Worm (Caenorhabditis elegans) whole organism, L1 larva: Measurements from ENCODE around the gene ZK1248.4.

Experiments
- C34B4.2 ChIP-seq: sonication (generic microtip); optimal IDR thresholded peaks from 2 replicates; lab custom pipeline; 2017; ENCODE audit warnings: mild to moderate bottlenecking, missing genetic modification characterization, missing compliant biosample characterization
- Y116A8C.19 ChIP-seq: sonication (generic microtip); optimal IDR thresholded peaks from 2 replicates; lab custom pipeline; 2016; ENCODE audit warnings: missing compliant biosample characterization, missing genetic modification characterization, borderline replicate concordance
- blmp-1 ChIP-seq: fragments of 150-350 bp; optimal IDR thresholded peaks from 2 replicates; lab custom pipeline; 2014; ENCODE audit warnings: missing biosample characterization, missing genetic modification characterization
- ceh-8 ChIP-seq: fragments of 200-800 bp; sonication (Bioruptor generic); optimal IDR thresholded peaks from 2 replicates; lab custom pipeline; 2018; ENCODE audit warnings: mild to moderate bottlenecking, missing genetic modification characterization, moderate library complexity, missing compliant biosample characterization
- dsc-1 ChIP-seq: sonication (generic microtip); optimal IDR thresholded peaks from 2 replicates; lab custom pipeline; 2016; ENCODE audit warnings: mild to moderate bottlenecking, missing genetic modification characterization, missing compliant biosample characterization
- efl-1 ChIP-seq, 4 experiments: fragments of 150-350 bp; optimal IDR thresholded peaks in 3 of 4; peaks in 1 of 4; 1 replicate in 1 of 4; 2 replicates in 3 of 4; lab custom pipeline; 2014; ENCODE audit warnings: missing biosample characterization in 2 of 4, missing genetic modification characterization in 2 of 4, missing genetic modification reagents in 2 of 4
- elt-2 ChIP-seq: sonication (generic microtip); optimal IDR thresholded peaks from 2 replicates; lab custom pipeline; 2016; ENCODE audit warnings: missing genetic modification characterization, mild to moderate bottlenecking, inconsistent platforms, missing compliant biosample characterization, missing genetic modification reagents
- elt-3 ChIP-seq, 6 experiments: fragments of 150-350 bp in 1 of 6; sonication (generic microtip); optimal IDR thresholded peaks; 2 replicates each; lab custom pipeline; 2017 to 2018; ENCODE audit warnings: missing biosample characterization in 6 of 6, missing genetic modification characterization in 6 of 6, inconsistent platforms in 1 of 6
- ets-5 ChIP-seq: fragments of 200-800 bp; sonication (Bioruptor generic); IDR thresholded peaks from 2 replicates; pipeline ENCODE4 v1.3.6; 2022; ENCODE audit warnings: missing genetic modification characterization, missing compliant biosample characterization
- fkh-4 ChIP-seq: sonication (generic microtip); optimal IDR thresholded peaks from 2 replicates; lab custom pipeline; 2016; ENCODE audit warnings: missing compliant biosample characterization, missing genetic modification characterization, borderline replicate concordance
- fos-1 ChIP-seq: fragments of 150-350 bp; optimal IDR thresholded peaks from 2 replicates; lab custom pipeline; 2014; ENCODE audit warnings: missing biosample characterization, missing genetic modification characterization
- grh-1 ChIP-seq: fragments of 200-800 bp; sonication (Bioruptor generic); IDR thresholded peaks from 2 replicates; pipeline ENCODE4 v1.3.6; 2022; ENCODE audit warnings: missing genetic modification reagents, missing genetic modification characterization, missing compliant biosample characterization
- hlh-17 ChIP-seq: fragments of 200-800 bp; sonication (Bioruptor generic); optimal IDR thresholded peaks from 2 replicates; lab custom pipeline; 2018; ENCODE audit warnings: missing genetic modification characterization, mild to moderate bottlenecking, missing compliant biosample characterization, moderate library complexity, borderline replicate concordance
- hpl-2 ChIP-seq: fragments of 150-350 bp; optimal IDR thresholded peaks from 2 replicates; lab custom pipeline; 2014; ENCODE audit warnings: missing biosample characterization, missing genetic modification reagents, missing genetic modification characterization
- irx-1 ChIP-seq: sonication (generic microtip); optimal IDR thresholded peaks from 2 replicates; lab custom pipeline; 2016; ENCODE audit warnings: missing genetic modification characterization, missing compliant biosample characterization
- lin-13 ChIP-seq: fragments of 150-350 bp; optimal IDR thresholded peaks from 2 replicates; lab custom pipeline; 2014; ENCODE audit warnings: missing biosample characterization, missing genetic modification reagents, missing genetic modification characterization
- lin-14 ChIP-seq: fragments of 200-800 bp; sonication (Bioruptor generic); optimal IDR thresholded peaks from 2 replicates; lab custom pipeline; 2018; ENCODE audit warnings: mild to moderate bottlenecking, missing genetic modification characterization, moderate library complexity, missing compliant biosample characterization
- mef-2 ChIP-seq: fragments of 150-350 bp; optimal IDR thresholded peaks from 2 replicates; lab custom pipeline; 2014; ENCODE audit warnings: missing biosample characterization, missing genetic modification characterization
- mep-1 ChIP-seq: fragments of 150-350 bp; optimal IDR thresholded peaks from 2 replicates; lab custom pipeline; 2014; ENCODE audit warnings: missing biosample characterization, missing genetic modification characterization
- nhr-12 ChIP-seq: sonication (generic microtip); optimal IDR thresholded peaks from 2 replicates; lab custom pipeline; 2017; ENCODE audit warnings: missing biosample characterization, missing genetic modification characterization
- nhr-20 ChIP-seq: sonication (generic microtip); optimal IDR thresholded peaks from 2 replicates; lab custom pipeline; 2016; ENCODE audit warnings: mild to moderate bottlenecking, missing genetic modification characterization, missing compliant biosample characterization
- nhr-28 ChIP-seq: fragments of 150-350 bp; optimal IDR thresholded peaks from 2 replicates; lab custom pipeline; 2014; ENCODE audit warnings: missing biosample characterization, missing genetic modification characterization
- nhr-71 ChIP-seq: sonication (generic microtip); optimal IDR thresholded peaks from 2 replicates; lab custom pipeline; 2016; ENCODE audit warnings: mild to moderate bottlenecking, missing genetic modification characterization, moderate library complexity, missing compliant biosample characterization
- nhr-84 ChIP-seq: sonication (generic microtip); optimal IDR thresholded peaks from 2 replicates; lab custom pipeline; 2017; ENCODE audit warnings: missing biosample characterization, missing genetic modification characterization
- nhr-85 ChIP-seq: sonication (generic microtip); peaks from one replicate; lab custom pipeline; 2016; ENCODE audit warnings: missing genetic modification characterization, inconsistent platforms, missing compliant biosample characterization
- nhr-90 ChIP-seq: sonication (generic microtip); optimal IDR thresholded peaks from 2 replicates; lab custom pipeline; 2016; ENCODE audit warnings: mild to moderate bottlenecking, missing genetic modification characterization, missing compliant biosample characterization; ENCODE audit not compliant: poor library complexity
- pax-3 ChIP-seq: fragments of 200-800 bp; sonication (Bioruptor generic); optimal IDR thresholded peaks from 2 replicates; lab custom pipeline; 2018; ENCODE audit warnings: mild to moderate bottlenecking, missing genetic modification characterization, moderate library complexity, missing compliant biosample characterization
- skn-1 ChIP-seq: fragments of 150-350 bp; optimal IDR thresholded peaks from 2 replicates; lab custom pipeline; 2014; ENCODE audit warnings: missing biosample characterization, missing genetic modification characterization
- snpc-4 ChIP-seq: fragments of 150-350 bp; optimal IDR thresholded peaks from 2 replicates; lab custom pipeline; 2014; ENCODE audit warnings: missing biosample characterization, missing genetic modification characterization
- tlp-1 ChIP-seq: fragments of 150-350 bp; optimal IDR thresholded peaks from 2 replicates; lab custom pipeline; 2014; ENCODE audit warnings: missing biosample characterization, missing genetic modification characterization
- unc-62 ChIP-seq: fragments of 150-350 bp; optimal IDR thresholded peaks from 2 replicates; lab custom pipeline; 2014; ENCODE audit warnings: missing biosample characterization, missing genetic modification reagents, missing genetic modification characterization
- vab-15 ChIP-seq: sonication (generic microtip); optimal IDR thresholded peaks from 2 replicates; lab custom pipeline; 2017; ENCODE audit warnings: missing genotype, mild to moderate bottlenecking, missing genetic modification characterization, missing compliant biosample characterization
- xbp-1 ChIP-seq: sonication (generic microtip); optimal IDR thresholded peaks from 2 replicates; lab custom pipeline; 2016; ENCODE audit warnings: missing genetic modification characterization, missing compliant biosample characterization
- zip-4 ChIP-seq: fragments of 200-800 bp; sonication (Bioruptor generic); optimal IDR thresholded peaks from 2 replicates; lab custom pipeline; 2018; ENCODE audit warnings: mild to moderate bottlenecking, missing genetic modification characterization, moderate library complexity, missing compliant biosample characterization
- ztf-11 ChIP-seq, 2 experiments: sonication (generic microtip); optimal IDR thresholded peaks; 2 replicates each; lab custom pipeline; 2016 to 2017; ENCODE audit warnings: missing genetic modification characterization in 2 of 2, missing biosample characterization in 1 of 2, missing compliant biosample characterization in 1 of 2
- ztf-4 ChIP-seq: fragments of 150-350 bp; optimal IDR thresholded peaks from 2 replicates; lab custom pipeline; 2014; ENCODE audit warnings: missing biosample characterization, missing genetic modification characterization

ZK1248.4 gene

DNA sequence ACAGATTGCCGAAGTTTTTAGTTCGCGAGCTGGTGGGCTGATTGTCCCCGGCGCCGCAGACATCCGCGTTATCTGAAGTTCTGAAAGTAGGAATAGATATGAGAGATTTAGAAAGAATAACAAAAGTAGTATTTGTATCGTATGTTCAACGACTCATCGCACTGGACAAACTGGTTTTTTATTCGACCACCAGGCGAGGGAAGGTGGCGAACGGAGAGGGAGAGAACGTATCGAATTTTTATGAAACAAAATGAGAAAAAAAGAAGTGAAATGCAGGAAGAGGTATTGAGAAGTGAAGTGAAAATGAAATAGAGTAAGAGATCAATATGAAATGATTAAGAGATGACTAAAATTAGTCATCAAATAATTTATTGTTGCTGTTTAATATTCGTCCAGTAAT, 9.0 kb downstream of the ZK1248.4 start, which contains the start of gene tbc-2:
TSS of gene tbc-2 (minus strand) at position 80 of the 400 bp plus-strand sequence.
- TF ChIP-seq blmp-1 (tag; lab: Kevin White, UChicago) (peak; percentile 74), C34B4.2 (tag; lab: Kevin White, UChicago) (no peak), lin-14 (peak; percentile 51), elt-3 (tag; optimal IDR thresholded peaks at IDR 0.05; lab: Kevin White, UChicago) (peak in 1 of 6 experiments; percentile 36), nhr-90 (tag; lab: Kevin White, UChicago) (no peak), zip-4 (GFP tag; lab: Kevin White, UChicago) (no peak), Y116A8C.19 (no peak), xbp-1 (no peak), mep-1 (tag; lab: Kevin White, UChicago) (no peak), hlh-17 (GFP tag; lab: Kevin White, UChicago) (no peak), grh-1 (GFP tag; lab: Robert Waterston, UW) (peak; percentile 30; the same call in 1 of the 2 replicates), nhr-28 (tag; lab: Kevin White, UChicago) (no peak), ztf-11 (tag; optimal IDR thresholded peaks at IDR 0.05; lab: Kevin White, UChicago) (no peak), nhr-85 (tag; lab: Kevin White, UChicago) (no peak)

DNA sequence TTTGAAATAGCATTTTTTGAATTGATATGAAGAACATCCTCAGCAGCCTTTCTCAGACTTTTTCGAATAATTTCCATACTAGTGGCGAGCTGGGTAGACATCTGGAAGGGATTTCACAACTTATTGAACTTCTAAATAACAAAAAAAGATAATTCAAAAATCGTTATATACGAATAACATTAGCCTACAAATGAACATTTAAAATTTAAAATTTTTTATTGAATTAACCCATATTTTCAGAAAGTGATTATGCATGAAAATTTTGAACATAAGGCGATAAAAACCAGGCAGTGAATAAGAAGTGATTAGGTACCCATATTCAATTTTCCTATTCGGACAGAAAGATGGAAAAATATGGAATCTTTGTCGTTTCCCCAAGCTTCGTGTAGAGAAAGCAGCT, 10.1 kb downstream of the ZK1248.4 start, which contains the start of gene ZK1248.11:
TSS of gene ZK1248.11 (minus strand) at position 101 of the 400 bp plus-strand sequence.
- TF ChIP-seq fos-1 (tag; lab: Kevin White, UChicago), result no peak
- TF ChIP-seq nhr-12, result no peak
- TF ChIP-seq vab-15, result no peak
- no peak for TF ChIP-seq Y116A8C.19
- TF ChIP-seq nhr-28 (tag; lab: Kevin White, UChicago), result no peak
- TF ChIP-seq nhr-20, result no peak
- TF ChIP-seq ceh-8 (GFP tag; lab: Kevin White, UChicago), result no peak
- TF ChIP-seq efl-1 (optimal IDR thresholded peaks at IDR 0.05; lab: Kevin White, UChicago), result no peak
- TF ChIP-seq efl-1 (GFP tag; optimal IDR thresholded peaks at IDR 0.05 in 1 of 2; lab: Kevin White, UChicago), result no peak
- TF ChIP-seq skn-1 (tag; lab: Kevin White, UChicago), result no peak
- TF ChIP-seq unc-62 (GFP tag; lab: Kevin White, UChicago), result no peak

DNA sequence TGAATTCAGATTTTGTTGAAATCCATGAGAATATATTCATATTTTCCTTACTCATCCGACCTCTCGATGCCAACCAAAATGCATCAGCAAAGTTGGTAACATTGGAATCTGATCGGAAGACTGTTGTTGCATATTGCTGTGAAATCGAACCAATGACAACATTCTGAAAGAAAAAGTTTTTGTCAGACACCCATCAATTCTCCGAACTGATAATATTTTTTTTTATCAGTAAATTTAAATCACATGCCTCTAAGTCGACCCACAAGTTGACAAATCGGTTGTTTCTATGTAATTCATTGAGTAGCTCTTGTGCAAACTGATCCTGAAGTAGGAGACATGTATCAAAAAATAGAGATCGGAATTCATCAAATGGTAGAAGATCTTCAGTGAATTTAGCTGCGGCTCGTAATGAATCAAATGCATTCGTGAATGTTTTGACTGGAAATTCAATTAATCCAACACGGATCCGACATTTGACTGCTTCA, 11.6 kb downstream of the ZK1248.4 start, which contains the start of gene col-74:
TSS of gene col-74 (plus strand) at position 435 of the 485 bp plus-strand sequence.
- TF ChIP-seq hlh-17 (GFP tag; lab: Kevin White, UChicago) (no peak), elt-2 (tag; lab: Kevin White, UChicago) (peak; percentile 55)

DNA sequence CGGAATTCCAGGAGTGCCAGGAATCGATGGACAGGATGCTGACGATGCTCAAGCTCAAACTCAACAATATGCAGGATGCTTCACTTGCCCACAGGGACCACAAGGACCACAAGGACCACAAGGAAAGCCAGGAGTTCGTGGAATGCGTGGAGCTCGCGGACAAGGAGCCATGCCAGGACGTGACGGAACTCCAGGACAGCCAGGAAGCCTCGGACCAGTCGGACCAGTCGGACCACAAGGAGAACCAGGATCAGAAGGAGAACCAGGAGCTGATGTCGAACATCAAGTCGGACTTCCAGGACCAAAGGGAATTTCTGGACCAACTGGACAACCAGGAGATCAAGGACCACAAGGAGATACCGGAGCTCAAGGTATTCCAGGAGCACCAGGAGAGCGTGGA, 13.0 kb downstream of the ZK1248.4 start:
- TF ChIP-seq vab-15 (no peak), ztf-4 (no peak), lin-14 (no peak), fkh-4 (tag; lab: Kevin White, UChicago) (no peak), C34B4.2 (tag; lab: Kevin White, UChicago) (no peak), dsc-1 (tag; lab: Kevin White, UChicago) (no peak), elt-3 (tag; optimal IDR thresholded peaks at IDR 0.05; lab: Kevin White, UChicago) (no peak), nhr-84 (tag; lab: Kevin White, UChicago) (no peak), nhr-28 (tag; lab: Kevin White, UChicago) (no peak), elt-2 (tag; lab: Kevin White, UChicago) (no peak), pax-3 (tag; lab: Kevin White, UChicago) (no peak), mef-2 (tag; lab: Kevin White, UChicago) (no peak), ets-5 (GFP tag; lab: Robert Waterston, UW) (no peak), tlp-1 (tag; lab: Kevin White, UChicago) (no peak), lin-13 (no peak), snpc-4 (no peak)

DNA sequence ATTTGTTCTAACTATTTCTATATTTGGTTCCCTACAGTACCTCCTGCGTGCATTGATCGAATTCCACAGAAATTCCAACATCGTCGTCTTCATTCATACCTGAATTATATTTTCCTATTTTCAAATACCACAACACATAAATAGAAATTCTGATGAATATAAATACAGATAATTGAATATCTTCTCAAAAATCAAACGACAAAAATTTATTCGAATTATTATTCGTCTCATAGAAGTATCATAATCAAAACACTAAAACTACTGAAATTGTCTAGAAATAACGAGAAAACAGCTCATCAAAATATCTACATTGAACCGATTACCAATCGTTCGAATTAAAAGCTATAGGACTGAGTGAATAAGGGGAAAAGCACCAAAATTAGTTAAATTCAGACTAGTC, 14.7 kb downstream of the ZK1248.4 start, which contains the start of gene gtap-1:
TSS of gene gtap-1 (minus strand) at position 101 of the 400 bp plus-strand sequence.
- TF ChIP-seq nhr-71, result no peak
- no peak for TF ChIP-seq snpc-4
- no peak for TF ChIP-seq lin-14
- no peak for TF ChIP-seq fkh-4 (tag; lab: Kevin White, UChicago)
- TF ChIP-seq irx-1 (tag; lab: Kevin White, UChicago), result no peak
- no peak for TF ChIP-seq hpl-2 (GFP tag; lab: Kevin White, UChicago)
- no peak for TF ChIP-seq zip-4 (GFP tag; lab: Kevin White, UChicago)
- no peak for TF ChIP-seq grh-1 (GFP tag; lab: Robert Waterston, UW)
